Fruit fly (Drosophila melanogaster): ENCODE results near the gene CG14659.

dm6 chr3R:4858508-4859275, 27.6 kb upstream of the CG14659 start:
- TF ChIP-seq h (GFP tag; optimal IDR thresholded peaks at IDR 0.05) (no peak), foxo (GFP tag; optimal IDR thresholded peaks at IDR 0.05) (no peak), Myc (optimal IDR thresholded peaks at IDR 0.05) (no peak), psq (GFP tag; optimal IDR thresholded peaks at IDR 0.05) (no peak), dmrt93B (GFP tag; optimal IDR thresholded peaks at IDR 0.05) (no peak), usp (GFP tag; optimal IDR thresholded peaks at IDR 0.05) (no peak), sage (GFP tag; optimal IDR thresholded peaks at IDR 0.05) (no peak), sv (GFP tag; optimal IDR thresholded peaks at IDR 0.05) (no peak), lola (GFP tag; optimal IDR thresholded peaks at IDR 0.05) (no peak), Sp1 (GFP tag; optimal IDR thresholded peaks at IDR 0.05) (no peak), Dif (GFP tag; optimal IDR thresholded peaks at IDR 0.05; ENCODE audit: partially characterized antibody) (no peak), GATAd (GFP tag; optimal IDR thresholded peaks at IDR 0.05) (no peak), Vsx2 (GFP tag; optimal IDR thresholded peaks at IDR 0.05; ENCODE audit: partially characterized antibody) (no peak)

Measured in whole organism, wandering third instar larva.